Worm (Caenorhabditis elegans) whole organism, L1 larva: ENCODE results near the gene cut-2.

Experiments used
- C34B4.2 ChIP-seq: sonication (generic microtip); optimal IDR thresholded peaks from 2 replicates; lab custom pipeline; 2017; ENCODE audit warnings: mild to moderate bottlenecking, missing genetic modification characterization, missing compliant biosample characterization
- aha-1 ChIP-seq: fragments of 150-350 bp; optimal IDR thresholded peaks from 2 replicates; lab custom pipeline; 2014; ENCODE audit warnings: missing biosample characterization, missing genetic modification characterization
- alr-1 ChIP-seq: fragments of 200-800 bp; sonication (Bioruptor generic); optimal IDR thresholded peaks from 2 replicates; lab custom pipeline; 2018; ENCODE audit warnings: borderline replicate concordance, mild to moderate bottlenecking, missing genetic modification characterization, missing compliant biosample characterization
- ama-1 ChIP-seq: fragments of 150-350 bp; optimal IDR thresholded peaks from 2 replicates; lab custom pipeline; 2014
- ceh-8 ChIP-seq: fragments of 200-800 bp; sonication (Bioruptor generic); optimal IDR thresholded peaks from 2 replicates; lab custom pipeline; 2018; ENCODE audit warnings: mild to moderate bottlenecking, missing genetic modification characterization, moderate library complexity, missing compliant biosample characterization
- dsc-1 ChIP-seq: sonication (generic microtip); optimal IDR thresholded peaks from 2 replicates; lab custom pipeline; 2016; ENCODE audit warnings: mild to moderate bottlenecking, missing genetic modification characterization, missing compliant biosample characterization
- efl-1 ChIP-seq, 4 experiments: fragments of 150-350 bp; optimal IDR thresholded peaks in 3 of 4; peaks in 1 of 4; 1 replicate in 1 of 4; 2 replicates in 3 of 4; lab custom pipeline; 2014; ENCODE audit warnings: missing biosample characterization in 2 of 4, missing genetic modification characterization in 2 of 4, missing genetic modification reagents in 2 of 4
- egl-13 ChIP-seq: sonication (generic microtip); optimal IDR thresholded peaks from 2 replicates; lab custom pipeline; 2016; ENCODE audit warnings: missing genotype, missing genetic modification reagents, missing genetic modification characterization, missing compliant biosample characterization
- elt-2 ChIP-seq: sonication (generic microtip); optimal IDR thresholded peaks from 2 replicates; lab custom pipeline; 2016; ENCODE audit warnings: missing genetic modification characterization, mild to moderate bottlenecking, inconsistent platforms, missing compliant biosample characterization, missing genetic modification reagents
- elt-3 ChIP-seq, 6 experiments: fragments of 150-350 bp in 1 of 6; sonication (generic microtip); optimal IDR thresholded peaks; 2 replicates each; lab custom pipeline; 2017 to 2018; ENCODE audit warnings: missing biosample characterization in 6 of 6, missing genetic modification characterization in 6 of 6, inconsistent platforms in 1 of 6
- ets-5 ChIP-seq: fragments of 200-800 bp; sonication (Bioruptor generic); IDR thresholded peaks from 2 replicates; pipeline ENCODE4 v1.3.6; 2022; ENCODE audit warnings: missing genetic modification characterization, missing compliant biosample characterization
- fkh-10 ChIP-seq: sonication (generic microtip); optimal IDR thresholded peaks from 2 replicates; lab custom pipeline; 2017; ENCODE audit warnings: missing biosample characterization, missing genetic modification reagents, missing genetic modification characterization
- grh-1 ChIP-seq: fragments of 200-800 bp; sonication (Bioruptor generic); IDR thresholded peaks from 2 replicates; pipeline ENCODE4 v1.3.6; 2022; ENCODE audit warnings: missing genetic modification reagents, missing genetic modification characterization, missing compliant biosample characterization
- hlh-17 ChIP-seq: fragments of 200-800 bp; sonication (Bioruptor generic); optimal IDR thresholded peaks from 2 replicates; lab custom pipeline; 2018; ENCODE audit warnings: missing genetic modification characterization, mild to moderate bottlenecking, missing compliant biosample characterization, moderate library complexity, borderline replicate concordance
- hlh-4 ChIP-seq: sonication (generic microtip); optimal IDR thresholded peaks from 2 replicates; lab custom pipeline; 2016; ENCODE audit warnings: mild to moderate bottlenecking, missing genetic modification characterization, missing compliant biosample characterization
- hpl-2 ChIP-seq: fragments of 150-350 bp; optimal IDR thresholded peaks from 2 replicates; lab custom pipeline; 2014; ENCODE audit warnings: missing biosample characterization, missing genetic modification reagents, missing genetic modification characterization
- irx-1 ChIP-seq: sonication (generic microtip); optimal IDR thresholded peaks from 2 replicates; lab custom pipeline; 2016; ENCODE audit warnings: missing genetic modification characterization, missing compliant biosample characterization
- isw-1 ChIP-seq: fragments of 200-800 bp; sonication (Bioruptor generic); IDR thresholded peaks from 2 replicates; pipeline ENCODE4 v1.3.6; 2022; ENCODE audit warnings: missing genetic modification characterization, missing compliant biosample characterization
- lin-13 ChIP-seq: fragments of 150-350 bp; optimal IDR thresholded peaks from 2 replicates; lab custom pipeline; 2014; ENCODE audit warnings: missing biosample characterization, missing genetic modification reagents, missing genetic modification characterization
- lin-14 ChIP-seq: fragments of 200-800 bp; sonication (Bioruptor generic); optimal IDR thresholded peaks from 2 replicates; lab custom pipeline; 2018; ENCODE audit warnings: mild to moderate bottlenecking, missing genetic modification characterization, moderate library complexity, missing compliant biosample characterization
- lin-35 ChIP-seq, 2 experiments: fragments of 150-350 bp; optimal IDR thresholded peaks; 2 replicates each; lab custom pipeline; 2014; ENCODE audit warnings: missing biosample characterization in 2 of 2, missing genetic modification characterization in 2 of 2, missing genetic modification reagents in 2 of 2
- lin-39 ChIP-seq: fragments of 150-350 bp; optimal IDR thresholded peaks from 2 replicates; lab custom pipeline; 2014; ENCODE audit warnings: missing biosample characterization, missing genetic modification reagents, missing genetic modification characterization
- mdl-1 ChIP-seq, 2 experiments: fragments of 150-350 bp; optimal IDR thresholded peaks; 2 replicates each; lab custom pipeline; 2014 to 2017; ENCODE audit warnings: missing biosample characterization in 2 of 2, missing genetic modification characterization in 2 of 2, inconsistent platforms in 1 of 2
- mef-2 ChIP-seq: fragments of 150-350 bp; optimal IDR thresholded peaks from 2 replicates; lab custom pipeline; 2014; ENCODE audit warnings: missing biosample characterization, missing genetic modification characterization
- nhr-19 ChIP-seq: fragments of 200-800 bp; sonication (Bioruptor generic); conservative IDR thresholded peaks from 2 replicates; pipeline ENCODE4 v1.3.6; 2022; ENCODE audit warnings: missing genetic modification characterization, missing compliant biosample characterization
- nhr-85 ChIP-seq: sonication (generic microtip); peaks from one replicate; lab custom pipeline; 2016; ENCODE audit warnings: missing genetic modification characterization, inconsistent platforms, missing compliant biosample characterization
- nhr-90 ChIP-seq: sonication (generic microtip); optimal IDR thresholded peaks from 2 replicates; lab custom pipeline; 2016; ENCODE audit warnings: mild to moderate bottlenecking, missing genetic modification characterization, missing compliant biosample characterization; ENCODE audit not compliant: poor library complexity
- pag-3 ChIP-seq: sonication (generic microtip); optimal IDR thresholded peaks from 2 replicates; lab custom pipeline; 2017; ENCODE audit warnings: missing genetic modification characterization, mild to moderate bottlenecking, missing compliant biosample characterization, antibody characterized with exemption, borderline replicate concordance; ENCODE audit not compliant: insufficient read depth
- pax-3 ChIP-seq: fragments of 200-800 bp; sonication (Bioruptor generic); optimal IDR thresholded peaks from 2 replicates; lab custom pipeline; 2018; ENCODE audit warnings: mild to moderate bottlenecking, missing genetic modification characterization, moderate library complexity, missing compliant biosample characterization
- skn-1 ChIP-seq: fragments of 150-350 bp; optimal IDR thresholded peaks from 2 replicates; lab custom pipeline; 2014; ENCODE audit warnings: missing biosample characterization, missing genetic modification characterization
- snpc-4 ChIP-seq: fragments of 150-350 bp; optimal IDR thresholded peaks from 2 replicates; lab custom pipeline; 2014; ENCODE audit warnings: missing biosample characterization, missing genetic modification characterization
- sup-37 ChIP-seq: fragments of 200-800 bp; sonication (Bioruptor generic); optimal IDR thresholded peaks from 2 replicates; lab custom pipeline; 2018; ENCODE audit warnings: mild to moderate bottlenecking, missing genetic modification characterization, missing compliant biosample characterization
- tbx-2 ChIP-seq: sonication (generic microtip); optimal IDR thresholded peaks from 2 replicates; lab custom pipeline; 2016; ENCODE audit warnings: missing genetic modification characterization, missing compliant biosample characterization
- tlp-1 ChIP-seq: fragments of 150-350 bp; optimal IDR thresholded peaks from 2 replicates; lab custom pipeline; 2014; ENCODE audit warnings: missing biosample characterization, missing genetic modification characterization
- unc-130 ChIP-seq: fragments of 150-350 bp; optimal IDR thresholded peaks from 2 replicates; lab custom pipeline; 2017; ENCODE audit warnings: missing biosample characterization, missing genetic modification characterization, inconsistent platforms
- xbp-1 ChIP-seq: sonication (generic microtip); optimal IDR thresholded peaks from 2 replicates; lab custom pipeline; 2016; ENCODE audit warnings: missing genetic modification characterization, missing compliant biosample characterization
- zag-1 ChIP-seq: fragments of 150-350 bp; optimal IDR thresholded peaks from 2 replicates; lab custom pipeline; 2014; ENCODE audit warnings: missing biosample characterization, missing genetic modification characterization
- zip-4 ChIP-seq: fragments of 200-800 bp; sonication (Bioruptor generic); optimal IDR thresholded peaks from 2 replicates; lab custom pipeline; 2018; ENCODE audit warnings: mild to moderate bottlenecking, missing genetic modification characterization, moderate library complexity, missing compliant biosample characterization
- ztf-11 ChIP-seq, 2 experiments: sonication (generic microtip); optimal IDR thresholded peaks; 2 replicates each; lab custom pipeline; 2016 to 2017; ENCODE audit warnings: missing genetic modification characterization in 2 of 2, missing biosample characterization in 1 of 2, missing compliant biosample characterization in 1 of 2
- ztf-4 ChIP-seq: fragments of 150-350 bp; optimal IDR thresholded peaks from 2 replicates; lab custom pipeline; 2014; ENCODE audit warnings: missing biosample characterization, missing genetic modification characterization

Gene cut-2

ce11 chrV:13371336-13371735 is 43.4 kb upstream of the cut-2 start (continued):
- TF ChIP-seq dsc-1 (no peak), zag-1 (tag; lab: Kevin White, UChicago) (no peak), hlh-17 (no peak), lin-39 (tag; lab: Kevin White, UChicago) (no peak), ztf-4 (peak; percentile 57), skn-1 (tag; lab: Kevin White, UChicago) (peak; percentile 5), alr-1 (tag; lab: Kevin White, UChicago) (no peak), unc-130 (tag; lab: Kevin White, UChicago) (peak; percentile 59), lin-14 (peak; percentile 96), snpc-4 (tag; lab: Kevin White, UChicago) (no peak), lin-13 (GFP tag; lab: Kevin White, UChicago) (peak; percentile 54), pax-3 (tag; lab: Kevin White, UChicago) (no peak), ceh-8 (GFP tag; lab: Kevin White, UChicago) (no peak), aha-1 (tag; lab: Kevin White, UChicago) (no peak), fkh-10 (no peak), xbp-1 (tag; lab: Kevin White, UChicago) (peak; percentile 22), egl-13 (tag; lab: Kevin White, UChicago) (no peak), elt-2 (no peak), hlh-4 (no peak), nhr-19 (GFP tag; lab: Robert Waterston, UW) (peak; percentile 63), efl-1 (optimal IDR thresholded peaks at IDR 0.05; lab: Kevin White, UChicago) (peak; percentile 14 to 44), efl-1 (GFP tag; optimal IDR thresholded peaks at IDR 0.05 in 1 of 2; lab: Kevin White, UChicago) (peak in 1 of 2 experiments; percentile 94), irx-1 (tag; lab: Kevin White, UChicago) (peak; percentile 62), elt-3 (tag; optimal IDR thresholded peaks at IDR 0.05; lab: Kevin White, UChicago) (peak in 5 of 6 experiments; percentile 59 to 96 (median 93)), ztf-11 (tag; optimal IDR thresholded peaks at IDR 0.05; lab: Kevin White, UChicago) (no peak), zip-4 (GFP tag; lab: Kevin White, UChicago) (peak; percentile 44), ama-1 (lab: Kevin White, UChicago) (no peak), hpl-2 (GFP tag; lab: Kevin White, UChicago) (peak; percentile 10), mdl-1 (tag; optimal IDR thresholded peaks at IDR 0.05; lab: Kevin White, UChicago) (peak in 1 of 2 experiments; percentile 68), grh-1 (GFP tag; lab: Robert Waterston, UW) (peak; percentile 100)
- TF ChIP-seq, all 84 proteins: peak for 38

ce11 chrV:13372821-13373220 is 41.9 kb upstream of the cut-2 start:
- TF ChIP-seq tbx-2 (no peak), lin-39 (tag; lab: Kevin White, UChicago) (no peak), pax-3 (tag; lab: Kevin White, UChicago) (peak; percentile 32), grh-1 (GFP tag; lab: Robert Waterston, UW) (no peak), unc-130 (tag; lab: Kevin White, UChicago) (no peak), elt-2 (peak; percentile 61), pag-3 (tag; lab: Kevin White, UChicago) (no peak), efl-1 (optimal IDR thresholded peaks at IDR 0.05; lab: Kevin White, UChicago) (no peak), efl-1 (GFP tag; optimal IDR thresholded peaks at IDR 0.05 in 1 of 2; lab: Kevin White, UChicago) (peak in 1 of 2 experiments; percentile 91), tlp-1 (tag; lab: Kevin White, UChicago) (no peak), ets-5 (GFP tag; lab: Robert Waterston, UW) (no peak), skn-1 (tag; lab: Kevin White, UChicago) (no peak), nhr-90 (tag; lab: Kevin White, UChicago) (peak; percentile 8), lin-35 (GFP tag; optimal IDR thresholded peaks at IDR 0.05; lab: Kevin White, UChicago) (no peak), C34B4.2 (tag; lab: Kevin White, UChicago) (no peak), mef-2 (tag; lab: Kevin White, UChicago) (no peak), isw-1 (no peak), sup-37 (no peak), nhr-85 (tag; lab: Kevin White, UChicago) (no peak)
- TF ChIP-seq, all 84 proteins: peak for 4
